Worm (Caenorhabditis elegans) whole organism, L2 larva: ENCODE measurements around the gene F42A9.11.
A peak's percentile ranks its signal among the peaks of the same experiment; 100 is the strongest.

Experiments
- C34F6.9 ChIP-seq: fragments of 150-350 bp; optimal IDR thresholded peaks from 2 replicates; lab custom pipeline; 2014; ENCODE audit warnings: missing biosample characterization, missing genetic modification characterization
- F13H6.1 ChIP-seq: sonication (generic microtip); optimal IDR thresholded peaks from 2 replicates; lab custom pipeline; 2016; ENCODE audit warnings: missing genetic modification characterization, missing compliant biosample characterization
- R02D3.7 ChIP-seq: fragments of 150-350 bp; optimal IDR thresholded peaks from 2 replicates; lab custom pipeline; 2014; ENCODE audit warnings: missing biosample characterization, missing genetic modification characterization
- Y55F3AM.14 ChIP-seq: fragments of 200-800 bp; sonication (Bioruptor generic); optimal IDR thresholded peaks from 2 replicates; lab custom pipeline; 2018; ENCODE audit warnings: mild to moderate bottlenecking, missing genetic modification characterization, missing compliant biosample characterization
- blmp-1 ChIP-seq: sonication (generic microtip); optimal IDR thresholded peaks from 2 replicates; lab custom pipeline; 2017; ENCODE audit warnings: missing genetic modification characterization, mild to moderate bottlenecking, missing compliant biosample characterization, antibody characterized with exemption, moderate library complexity; ENCODE audit not compliant: insufficient read depth
- ceh-16 ChIP-seq: fragments of 150-350 bp; optimal IDR thresholded peaks from 2 replicates; lab custom pipeline; 2014; ENCODE audit warnings: missing biosample characterization, missing genetic modification characterization
- ceh-82 ChIP-seq: fragments of 150-350 bp; optimal IDR thresholded peaks from 2 replicates; lab custom pipeline; 2014; ENCODE audit warnings: missing biosample characterization, missing genetic modification characterization
- crh-2 ChIP-seq: sonication (generic microtip); optimal IDR thresholded peaks from 2 replicates; lab custom pipeline; 2017; ENCODE audit warnings: missing biosample characterization, missing genetic modification characterization
- dmd-4 ChIP-seq: sonication (generic microtip); optimal IDR thresholded peaks from 2 replicates; lab custom pipeline; 2017; ENCODE audit warnings: missing biosample characterization, missing genetic modification characterization
- egl-27 ChIP-seq: sonication (generic microtip); optimal IDR thresholded peaks from 3 replicates; lab custom pipeline; 2017; ENCODE audit warnings: missing biosample characterization, missing genetic modification reagents, missing genetic modification characterization
- elt-1 ChIP-seq: fragments of 150-350 bp; optimal IDR thresholded peaks from 2 replicates; lab custom pipeline; 2014; ENCODE audit warnings: missing biosample characterization, missing genetic modification characterization
- elt-3 ChIP-seq: sonication (generic microtip); optimal IDR thresholded peaks from 2 replicates; lab custom pipeline; 2017; ENCODE audit warnings: missing biosample characterization, missing genetic modification characterization
- gmeb-1 ChIP-seq: fragments of 150-350 bp; optimal IDR thresholded peaks from 2 replicates; lab custom pipeline; 2014; ENCODE audit warnings: missing biosample characterization, missing genetic modification characterization
- lin-11 ChIP-seq: fragments of 150-350 bp; sonication (generic microtip); optimal IDR thresholded peaks from 2 replicates; lab custom pipeline; 2014; ENCODE audit warnings: missing biosample characterization, missing genetic modification characterization, inconsistent platforms, mixed read lengths
- lin-39 ChIP-seq: fragments of 150-350 bp; optimal IDR thresholded peaks from 2 replicates; lab custom pipeline; 2014; ENCODE audit warnings: missing biosample characterization, missing genetic modification reagents, missing genetic modification characterization
- lsy-2 ChIP-seq, 2 experiments: fragments of 150-350 bp in 1 of 2; sonication (generic microtip) in 1 of 2; optimal IDR thresholded peaks; 2 replicates each; lab custom pipeline; 2014 to 2017; ENCODE audit warnings: missing biosample characterization in 2 of 2, missing genetic modification characterization in 2 of 2
- mab-5 ChIP-seq: fragments of 150-350 bp; optimal IDR thresholded peaks from 2 replicates; lab custom pipeline; 2014; ENCODE audit warnings: missing biosample characterization, missing genetic modification characterization
- mdl-1 ChIP-seq, 2 experiments: fragments of 150-350 bp in 1 of 2; sonication (generic microtip) in 1 of 2; optimal IDR thresholded peaks; 2 replicates each; lab custom pipeline; 2017; ENCODE audit warnings: missing biosample characterization in 2 of 2, missing genetic modification characterization in 2 of 2
- nhr-10 ChIP-seq: sonication (generic microtip); optimal IDR thresholded peaks from 2 replicates; lab custom pipeline; 2017; ENCODE audit warnings: missing biosample characterization, missing genetic modification characterization
- nhr-129 ChIP-seq: fragments of 150-350 bp; optimal IDR thresholded peaks from 2 replicates; lab custom pipeline; 2014; ENCODE audit warnings: missing biosample characterization, missing genetic modification characterization
- nhr-21 ChIP-seq: fragments of 150-350 bp; optimal IDR thresholded peaks from 2 replicates; lab custom pipeline; 2014; ENCODE audit warnings: missing biosample characterization, missing genetic modification characterization
- nhr-23 ChIP-seq: fragments of 150-350 bp; optimal IDR thresholded peaks from 2 replicates; lab custom pipeline; 2014; ENCODE audit warnings: missing biosample characterization, missing genetic modification reagents, missing genetic modification characterization
- nhr-237 ChIP-seq: fragments of 150-350 bp; optimal IDR thresholded peaks from 2 replicates; lab custom pipeline; 2014; ENCODE audit warnings: missing biosample characterization, missing genetic modification characterization
- nhr-25 ChIP-seq: fragments of 150-350 bp; sonication (generic microtip); optimal IDR thresholded peaks from 3 replicates; lab custom pipeline; 2014; ENCODE audit warnings: missing biosample characterization, missing genetic modification characterization
- nhr-6 ChIP-seq: fragments of 150-350 bp; optimal IDR thresholded peaks from 2 replicates; lab custom pipeline; 2014; ENCODE audit warnings: missing biosample characterization, missing genetic modification characterization
- nhr-77 ChIP-seq: fragments of 150-350 bp; optimal IDR thresholded peaks from 2 replicates; lab custom pipeline; 2014; ENCODE audit warnings: missing biosample characterization, missing genetic modification characterization
- sem-4 ChIP-seq: fragments of 150-350 bp; optimal IDR thresholded peaks from 2 replicates; lab custom pipeline; 2014; ENCODE audit warnings: missing biosample characterization, missing genetic modification reagents, missing genetic modification characterization
- sma-3 ChIP-seq: sonication (generic microtip); optimal IDR thresholded peaks from 2 replicates; lab custom pipeline; 2016; ENCODE audit warnings: missing genetic modification reagents, missing genetic modification characterization, missing compliant biosample characterization
- sma-9 ChIP-seq, 2 experiments: fragments of 150-350 bp in 1 of 2; sonication (generic microtip) in 1 of 2; optimal IDR thresholded peaks; 2 replicates each; lab custom pipeline; 2014 to 2016; ENCODE audit warnings: missing genetic modification characterization in 2 of 2, mild to moderate bottlenecking in 1 of 2, missing biosample characterization in 1 of 2, missing compliant biosample characterization in 1 of 2, missing genetic modification reagents in 1 of 2, moderate library complexity in 1 of 2
- snpc-4 ChIP-seq: fragments of 150-350 bp; optimal IDR thresholded peaks from 2 replicates; lab custom pipeline; 2014; ENCODE audit warnings: missing biosample characterization, missing genetic modification characterization
- unc-39 ChIP-seq: fragments of 150-350 bp; optimal IDR thresholded peaks from 2 replicates; lab custom pipeline; 2014; ENCODE audit warnings: missing biosample characterization, missing genetic modification characterization
- unc-55 ChIP-seq: fragments of 150-350 bp; sonication (generic microtip); optimal IDR thresholded peaks from 3 replicates; lab custom pipeline; 2014; ENCODE audit warnings: missing biosample characterization, missing genetic modification reagents, missing genetic modification characterization
- unc-62 ChIP-seq: fragments of 150-350 bp; optimal IDR thresholded peaks from 2 replicates; lab custom pipeline; 2014; ENCODE audit warnings: missing biosample characterization, missing genetic modification reagents, missing genetic modification characterization
- ztf-1 ChIP-seq: fragments of 200-800 bp; sonication (Bioruptor generic); conservative IDR thresholded peaks from 2 replicates; pipeline ENCODE4 v1.3.6; 2022; ENCODE audit warnings: missing genetic modification characterization, missing compliant biosample characterization
- ztf-4 ChIP-seq: fragments of 150-350 bp; optimal IDR thresholded peaks from 2 replicates; lab custom pipeline; 2014; ENCODE audit warnings: missing biosample characterization, missing genetic modification characterization

F42A9.11 gene

DNA sequence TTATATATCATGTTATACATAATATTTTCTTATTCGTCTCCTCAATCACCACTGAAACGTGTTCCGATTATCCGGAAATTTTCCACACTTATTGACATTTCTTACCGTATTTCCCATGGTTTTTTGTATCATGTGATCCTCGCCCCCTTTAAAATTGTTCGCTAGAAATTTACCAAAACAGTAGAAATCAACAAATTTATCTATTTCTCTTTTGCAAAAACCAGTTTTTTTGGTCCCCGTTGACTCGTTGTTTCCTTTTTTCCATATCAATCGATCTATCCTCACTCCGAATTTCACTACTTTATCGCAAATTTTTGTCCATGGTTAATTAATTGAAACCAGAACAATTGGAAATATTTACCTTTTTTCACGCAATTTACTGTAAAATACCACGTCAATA is 1.7 kb upstream of the F42A9.11 start:
- TF ChIP-seq Y55F3AM.14 (GFP tag; lab: Kevin White, UChicago) = no peak
- no peak for TF ChIP-seq elt-1
- TF ChIP-seq nhr-25 (tag; lab: Kevin White, UChicago) = no peak
- no peak for TF ChIP-seq nhr-6 (tag; lab: Kevin White, UChicago)
- TF ChIP-seq R02D3.7 = no peak
- TF ChIP-seq nhr-10 = no peak
- no peak for TF ChIP-seq egl-27 (tag; lab: Kevin White, UChicago)

DNA sequence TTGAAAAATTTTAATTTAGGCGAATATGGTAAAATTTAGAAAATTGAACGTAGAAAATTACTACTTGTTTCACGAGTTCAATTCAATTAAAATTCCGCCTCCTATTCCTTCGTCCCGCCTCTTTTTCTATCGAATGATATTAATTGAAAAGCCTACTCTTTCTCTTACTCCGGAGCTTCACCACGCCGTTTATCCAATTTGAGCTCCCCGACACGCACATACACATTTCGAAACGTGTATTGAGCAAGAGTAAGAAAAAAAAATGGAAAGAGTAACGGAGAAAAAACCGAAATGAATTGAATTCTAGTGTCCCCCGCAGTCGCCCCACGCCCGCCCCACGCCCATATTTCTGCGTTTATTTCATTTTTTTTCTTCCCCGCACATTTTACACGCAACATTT is 1.1 kb upstream of the F42A9.11 start:
- TF ChIP-seq C34F6.9 (peak; percentile 7), nhr-21 (tag; lab: Kevin White, UChicago) (no peak)

DNA sequence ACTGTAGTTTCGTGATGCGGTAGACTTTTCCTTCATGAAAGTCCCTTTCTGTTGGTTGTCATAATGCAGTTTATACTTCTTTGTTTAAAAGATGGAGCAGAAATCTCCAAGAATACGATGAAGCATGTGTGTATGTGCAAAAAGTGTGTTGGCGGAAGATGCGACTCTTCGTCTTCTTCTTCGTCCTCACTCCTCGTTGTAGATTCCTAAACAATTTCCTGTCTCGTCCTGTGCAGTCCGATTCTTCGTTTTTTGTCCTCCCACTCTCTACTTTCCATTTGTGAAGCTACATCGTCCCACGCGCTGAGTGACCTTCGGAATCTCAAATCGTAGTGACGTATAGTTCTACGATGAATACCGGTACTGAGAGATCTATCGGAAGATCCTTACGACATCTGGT is 825 bp downstream of the F42A9.11 start:
- TF ChIP-seq ztf-1 (GFP tag; lab: Robert Waterston, UW) (no peak), ceh-16 (tag; lab: Kevin White, UChicago) (no peak), sma-3 (GFP tag; lab: Kevin White, UChicago) (no peak), blmp-1 (tag; lab: Kevin White, UChicago) (no peak), sma-9 (GFP tag; optimal IDR thresholded peaks at IDR 0.05; lab: Kevin White, UChicago) (no peak), sma-9 (tag; optimal IDR thresholded peaks at IDR 0.05; lab: Kevin White, UChicago) (no peak), nhr-237 (tag; lab: Kevin White, UChicago) (no peak), C34F6.9 (no peak), sem-4 (no peak), lin-11 (tag; lab: Kevin White, UChicago) (no peak), elt-3 (no peak), dmd-4 (tag; lab: Kevin White, UChicago) (no peak), lin-39 (tag; lab: Kevin White, UChicago) (no peak), ceh-82 (tag; lab: Kevin White, UChicago) (no peak)

DNA sequence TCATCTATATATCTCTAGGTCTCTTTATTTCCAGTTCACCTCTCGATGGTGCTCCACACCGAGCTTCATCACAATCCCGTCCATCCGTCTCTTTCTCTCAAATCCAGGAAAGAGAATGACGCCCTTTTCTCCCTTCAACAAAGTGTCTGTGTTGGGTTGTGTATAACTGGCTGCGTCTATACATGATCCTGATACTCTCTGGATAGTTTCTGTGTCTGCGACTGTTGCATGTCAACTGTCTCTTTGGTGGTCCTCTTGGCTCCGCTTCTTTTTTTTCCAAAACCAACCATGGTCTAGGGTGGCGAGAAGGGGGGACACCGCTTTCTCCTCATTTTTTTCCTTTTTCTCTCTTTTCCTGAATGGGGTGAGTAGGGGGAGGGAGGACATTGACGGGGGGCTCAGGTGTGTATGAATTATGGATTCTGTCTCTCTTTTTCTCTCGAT is 2.2 kb downstream of the F42A9.11 start:
- peak; percentile 86 for TF ChIP-seq F13H6.1
- peak; percentile 56 for TF ChIP-seq sem-4
- peak; percentile 63 for TF ChIP-seq sma-9 (GFP tag; optimal IDR thresholded peaks at IDR 0.05; lab: Kevin White, UChicago)
- TF ChIP-seq sma-9 (tag; optimal IDR thresholded peaks at IDR 0.05; lab: Kevin White, UChicago) = no peak
- TF ChIP-seq ztf-4 (tag; lab: Kevin White, UChicago) = peak; percentile 61
- peak; percentile 83 for TF ChIP-seq nhr-129 (tag; lab: Kevin White, UChicago)
- TF ChIP-seq nhr-77 = no peak
- TF ChIP-seq mdl-1 (tag; optimal IDR thresholded peaks at IDR 0.05; lab: Kevin White, UChicago) = peak in 1 of 2 experiments; percentile 36
- TF ChIP-seq ceh-82 (tag; lab: Kevin White, UChicago) = no peak
- peak; percentile 65 for TF ChIP-seq unc-55 (GFP tag; lab: Kevin White, UChicago)
- TF ChIP-seq nhr-23 (tag; lab: Kevin White, UChicago) = no peak
- TF ChIP-seq lsy-2 (tag; optimal IDR thresholded peaks at IDR 0.05; lab: Kevin White, UChicago) = peak; percentile 35 to 59
- no peak for TF ChIP-seq nhr-10
- no peak for TF ChIP-seq nhr-237 (tag; lab: Kevin White, UChicago)
- TF ChIP-seq snpc-4 (tag; lab: Kevin White, UChicago) = peak; percentile 39
- peak; percentile 59 for TF ChIP-seq crh-2 (tag; lab: Kevin White, UChicago)
- peak; percentile 59 for TF ChIP-seq C34F6.9
- TF ChIP-seq mab-5 = no peak

DNA sequence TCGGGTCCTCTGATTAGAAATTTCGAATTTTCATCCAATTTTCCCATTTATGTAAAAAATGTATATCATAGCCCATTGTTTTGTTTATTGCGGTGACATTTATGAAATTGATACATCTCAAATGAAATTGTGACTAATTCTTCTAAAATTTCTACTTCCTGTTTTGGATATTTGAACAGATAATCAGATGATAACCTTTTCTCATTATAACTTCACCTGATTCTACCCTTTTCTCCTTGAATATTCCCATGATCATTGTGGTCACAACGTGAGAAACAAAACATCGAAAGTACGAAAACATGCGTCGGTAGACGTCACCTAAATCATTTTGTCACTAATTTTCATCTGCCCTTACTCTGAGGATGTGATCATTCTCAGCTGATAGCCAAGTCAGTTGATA is 2.8 kb downstream of the F42A9.11 start:
- TF ChIP-seq lin-39 (tag; lab: Kevin White, UChicago) (no peak), ceh-82 (tag; lab: Kevin White, UChicago) (no peak), lin-11 (tag; lab: Kevin White, UChicago) (no peak), elt-3 (no peak), F13H6.1 (no peak), Y55F3AM.14 (GFP tag; lab: Kevin White, UChicago) (no peak), C34F6.9 (no peak), gmeb-1 (tag; lab: Kevin White, UChicago) (no peak), ceh-16 (tag; lab: Kevin White, UChicago) (no peak), crh-2 (tag; lab: Kevin White, UChicago) (no peak), unc-62 (GFP tag; lab: Kevin White, UChicago) (no peak), elt-1 (no peak), nhr-77 (no peak), unc-39 (tag; lab: Kevin White, UChicago) (no peak), nhr-25 (tag; lab: Kevin White, UChicago) (no peak), nhr-6 (tag; lab: Kevin White, UChicago) (no peak)
